Worm (Caenorhabditis elegans) whole organism, L1 larva: ENCODE data around the gene srpa-72.

ENCODE experiments used
- Y116A8C.19 ChIP-seq: sonication (generic microtip); optimal IDR thresholded peaks from 2 replicates; lab custom pipeline; 2016; ENCODE audit warnings: missing compliant biosample characterization, missing genetic modification characterization, borderline replicate concordance
- ces-1 ChIP-seq: fragments of 150-350 bp; optimal IDR thresholded peaks from 2 replicates; lab custom pipeline; 2014; ENCODE audit warnings: missing biosample characterization, missing genetic modification reagents, missing genetic modification characterization
- efl-1 ChIP-seq, 4 experiments: fragments of 150-350 bp; optimal IDR thresholded peaks in 3 of 4; peaks in 1 of 4; 1 replicate in 1 of 4; 2 replicates in 3 of 4; lab custom pipeline; 2014; ENCODE audit warnings: missing biosample characterization in 2 of 4, missing genetic modification characterization in 2 of 4, missing genetic modification reagents in 2 of 4
- elt-3 ChIP-seq, 6 experiments: fragments of 150-350 bp in 1 of 6; sonication (generic microtip); optimal IDR thresholded peaks; 2 replicates each; lab custom pipeline; 2017 to 2018; ENCODE audit warnings: missing biosample characterization in 6 of 6, missing genetic modification characterization in 6 of 6, inconsistent platforms in 1 of 6
- fos-1 ChIP-seq: fragments of 150-350 bp; optimal IDR thresholded peaks from 2 replicates; lab custom pipeline; 2014; ENCODE audit warnings: missing biosample characterization, missing genetic modification characterization
- lir-3 ChIP-seq: sonication (generic microtip); optimal IDR thresholded peaks from 2 replicates; lab custom pipeline; 2016; ENCODE audit warnings: mild to moderate bottlenecking, missing genetic modification characterization, moderate library complexity, missing compliant biosample characterization; ENCODE audit not compliant: poor library complexity
- nhr-11 ChIP-seq: fragments of 150-350 bp; optimal IDR thresholded peaks from 2 replicates; lab custom pipeline; 2014; ENCODE audit warnings: missing biosample characterization, missing genetic modification characterization
- nhr-237 ChIP-seq: fragments of 150-350 bp; optimal IDR thresholded peaks from 2 replicates; lab custom pipeline; 2014; ENCODE audit warnings: missing biosample characterization, missing genetic modification characterization
- snpc-4 ChIP-seq: fragments of 150-350 bp; optimal IDR thresholded peaks from 2 replicates; lab custom pipeline; 2014; ENCODE audit warnings: missing biosample characterization, missing genetic modification characterization

ce11 chrII:2769021-2769420 is 18.3 kb upstream of the srpa-72 start, which contains the start of gene F08D12.7:
- TF ChIP-seq elt-3 (tag; optimal IDR thresholded peaks at IDR 0.05; lab: Kevin White, UChicago) (no peak), Y116A8C.19 (tag; lab: Kevin White, UChicago) (no peak), efl-1 (optimal IDR thresholded peaks at IDR 0.05; lab: Kevin White, UChicago) (no peak), efl-1 (GFP tag; optimal IDR thresholded peaks at IDR 0.05 in 1 of 2; lab: Kevin White, UChicago) (no peak), nhr-237 (tag; lab: Kevin White, UChicago) (no peak), nhr-11 (no peak), fos-1 (tag; lab: Kevin White, UChicago) (no peak), snpc-4 (tag; lab: Kevin White, UChicago) (no peak), lir-3 (tag; lab: Kevin White, UChicago) (no peak), ces-1 (GFP tag; lab: Kevin White, UChicago) (no peak)
